Fruit fly (Drosophila melanogaster) Kc167 (cell line): Measurements from ENCODE around the gene CG14983.

Source experiments
- h ChIP-seq: fragments of >200 bp; optimal IDR thresholded peaks from 3 replicates; lab custom pipeline; 2018; ENCODE audit warnings: missing external identifiers
- ttk ChIP-seq: sonication (Bioruptor generic); optimal IDR thresholded peaks from 2 replicates; lab custom pipeline; 2017; ENCODE audit warnings: missing external identifiers

dm6 chr3L:3960877-3961417 is 11.8 kb upstream of the CG14983 start:
- TF ChIP-seq h (no peak), ttk (lab: Kevin White, UChicago) (no peak)
